Fruit fly (Drosophila melanogaster) whole organism, embryonic: ENCODE results near the gene CG2533.

Source experiments
- CG10147 ChIP-seq: fragments of 200-800 bp; sonication (Bioruptor generic); optimal IDR thresholded peaks from 2 replicates; lab custom pipeline; 2019; ENCODE audit warnings: missing biosample characterization, mild to moderate bottlenecking, missing genetic modification characterization, moderate library complexity
- CG11247 ChIP-seq: fragments of 200-800 bp; sonication (Bioruptor generic); IDR thresholded peaks from 2 replicates; pipeline ENCODE4 v1.3.6; 2022; ENCODE audit warnings: missing biosample characterization, missing genetic modification characterization
- CG12219 ChIP-seq: fragments of 200-800 bp; sonication (Bioruptor generic); optimal IDR thresholded peaks from 3 replicates; lab custom pipeline; 2018; ENCODE audit warnings: missing biosample characterization, mild to moderate bottlenecking, missing genetic modification characterization
- CG14710 ChIP-seq: fragments of 200-800 bp; sonication (Bioruptor generic); optimal IDR thresholded peaks from 3 replicates; lab custom pipeline; 2019; ENCODE audit warnings: missing biosample characterization, mild to moderate bottlenecking, missing genetic modification characterization, moderate library complexity
- CG15011 ChIP-seq: fragments of 200-800 bp; sonication (Bioruptor generic); optimal IDR thresholded peaks from 3 replicates; lab custom pipeline; 2018; ENCODE audit warnings: missing biosample characterization, mild to moderate bottlenecking, missing genetic modification characterization
- CG17829 ChIP-seq: fragments of 200-800 bp; optimal IDR thresholded peaks from 2 replicates; lab custom pipeline; 2019; ENCODE audit warnings: missing biosample characterization, mild to moderate bottlenecking, missing genetic modification characterization, moderate library complexity
- CG18764 ChIP-seq: fragments of 200-800 bp; sonication (Bioruptor generic); optimal IDR thresholded peaks from 3 replicates; lab custom pipeline; 2016; ENCODE audit warnings: missing biosample characterization, missing genetic modification characterization
- CG2116 ChIP-seq: fragments of 200-800 bp; sonication (Bioruptor generic); optimal IDR thresholded peaks from 3 replicates; lab custom pipeline; 2018; ENCODE audit warnings: missing biosample characterization, mild to moderate bottlenecking, missing genetic modification characterization
- CG6854 ChIP-seq: fragments of 200-800 bp; sonication (Bioruptor generic); optimal IDR thresholded peaks from 3 replicates; lab custom pipeline; 2017; ENCODE audit warnings: missing biosample characterization, mild to moderate bottlenecking, missing genetic modification characterization
- CG7556 ChIP-seq: fragments of 200-800 bp; sonication (Bioruptor generic); optimal IDR thresholded peaks from 2 replicates; lab custom pipeline; 2017; ENCODE audit warnings: missing biosample characterization, mild to moderate bottlenecking, missing genetic modification characterization
- CG7839 ChIP-seq: fragments of 200-800 bp; sonication (Bioruptor generic); optimal IDR thresholded peaks from 3 replicates; lab custom pipeline; 2018; ENCODE audit warnings: missing biosample characterization, mild to moderate bottlenecking, missing genetic modification characterization, moderate library complexity
- CG7928 ChIP-seq: fragments of 200-800 bp; sonication (Bioruptor generic); optimal IDR thresholded peaks from 2 replicates; lab custom pipeline; 2017; ENCODE audit warnings: missing biosample characterization, mild to moderate bottlenecking, missing genetic modification characterization
- CG8924 ChIP-seq: fragments of 200-800 bp; optimal IDR thresholded peaks from 3 replicates; lab custom pipeline; 2019; ENCODE audit warnings: missing biosample characterization, mild to moderate bottlenecking, missing genetic modification characterization, moderate library complexity
- CG9727 ChIP-seq: fragments of 200-800 bp; sonication (Bioruptor generic); optimal IDR thresholded peaks from 3 replicates; lab custom pipeline; 2017; ENCODE audit warnings: missing biosample characterization, mild to moderate bottlenecking, missing genetic modification characterization
- CG9932 ChIP-seq: fragments of 200-800 bp; sonication (Bioruptor generic); IDR thresholded peaks from 2 replicates; pipeline ENCODE4 v1.3.6; 2022; ENCODE audit warnings: missing biosample characterization, missing genetic modification characterization
- D ChIP-seq, 2 experiments: fragments of 200-800 bp in 1 of 2; fragments of >200 bp in 1 of 2; sonication (Bioruptor generic) in 1 of 2; optimal IDR thresholded peaks; 2 replicates in 1 of 2; 3 replicates in 1 of 2; lab custom pipeline; 2017; ENCODE audit warnings: mild to moderate bottlenecking in 1 of 2, missing biosample characterization in 1 of 2, missing genetic modification characterization in 1 of 2, missing genetic modification reagents in 1 of 2
- Dfd ChIP-seq, 2 experiments: fragments of >200 bp; optimal IDR thresholded peaks; 2 replicates each; lab custom pipeline; 2017; ENCODE audit warnings: missing biosample characterization in 2 of 2, missing genetic modification characterization in 2 of 2
- Dip3 ChIP-seq: fragments of 200-800 bp; sonication (Bioruptor generic); optimal IDR thresholded peaks from 3 replicates; lab custom pipeline; 2016; ENCODE audit warnings: missing biosample characterization, missing genetic modification characterization
- Ets97D ChIP-seq: fragments of 200-800 bp; sonication (Bioruptor generic); optimal IDR thresholded peaks from 3 replicates; lab custom pipeline; 2016; ENCODE audit warnings: missing biosample characterization, missing genetic modification characterization
- Fer1 ChIP-seq: fragments of 200-800 bp; sonication (Bioruptor generic); optimal IDR thresholded peaks from 2 replicates; lab custom pipeline; 2017; ENCODE audit warnings: missing biosample characterization, mild to moderate bottlenecking, missing genetic modification characterization
- H2.0 ChIP-seq: fragments of 200-800 bp; sonication (Bioruptor generic); IDR thresholded peaks from 2 replicates; pipeline ENCODE4 v1.3.6; 2022; ENCODE audit warnings: missing biosample characterization, missing genetic modification characterization
- HLH3B ChIP-seq: fragments of 200-800 bp; sonication (Bioruptor generic); IDR thresholded peaks from 2 replicates; pipeline ENCODE4 v1.3.6; 2022; ENCODE audit warnings: missing biosample characterization, missing genetic modification characterization
- HLHmδ ChIP-seq: fragments of 200-800 bp; sonication (Bioruptor generic); optimal IDR thresholded peaks from 2 replicates; lab custom pipeline; 2018; ENCODE audit warnings: missing biosample characterization, mild to moderate bottlenecking, missing genetic modification characterization, moderate library complexity
- NFAT ChIP-seq: fragments of 200-800 bp; sonication (Bioruptor generic); IDR thresholded peaks from 2 replicates; pipeline ENCODE4 v1.3.6; 2022; ENCODE audit warnings: missing biosample characterization, missing genetic modification characterization
- NK7.1 ChIP-seq: fragments of 200-800 bp; sonication (Bioruptor generic); optimal IDR thresholded peaks from 3 replicates; lab custom pipeline; 2016; ENCODE audit warnings: missing biosample characterization, missing genetic modification characterization
- Nf-YB ChIP-seq: fragments of 200-800 bp; sonication (Bioruptor generic); optimal IDR thresholded peaks from 3 replicates; lab custom pipeline; 2019; ENCODE audit warnings: missing biosample characterization, mild to moderate bottlenecking, missing genetic modification characterization, moderate library complexity
- NfI ChIP-seq: fragments of 200-800 bp; sonication (Bioruptor generic); optimal IDR thresholded peaks from 3 replicates; lab custom pipeline; 2018; ENCODE audit warnings: missing biosample characterization, mild to moderate bottlenecking, missing genetic modification characterization, moderate library complexity
- Side ChIP-seq: fragments of 200-800 bp; sonication (Bioruptor generic); optimal IDR thresholded peaks from 2 replicates; lab custom pipeline; 2016; ENCODE audit warnings: missing biosample characterization, missing genetic modification characterization
- Six4 ChIP-seq: fragments of 200-800 bp; sonication (Bioruptor generic); optimal IDR thresholded peaks from 2 replicates; lab custom pipeline; 2016; ENCODE audit warnings: missing biosample characterization, missing genetic modification characterization
- Xrp1 ChIP-seq: fragments of 200-800 bp; sonication (Bioruptor generic); IDR thresholded peaks from 2 replicates; pipeline ENCODE4 v1.3.6; 2022; ENCODE audit warnings: missing biosample characterization, missing genetic modification characterization
- bsh ChIP-seq, 2 experiments: fragments of 200-800 bp; sonication (Bioruptor generic); optimal IDR thresholded peaks; 2 replicates each; lab custom pipeline; 2017 to 2018; ENCODE audit warnings: mild to moderate bottlenecking in 2 of 2, missing biosample characterization in 2 of 2, missing genetic modification characterization in 2 of 2, moderate library complexity in 1 of 2
- dm ChIP-seq: fragments of 200-800 bp; sonication (Bioruptor generic); optimal IDR thresholded peaks from 3 replicates; lab custom pipeline; 2016; ENCODE audit warnings: missing biosample characterization, missing genetic modification characterization
- dmrt11E ChIP-seq: fragments of 200-800 bp; sonication (Bioruptor generic); optimal IDR thresholded peaks from 3 replicates; lab custom pipeline; 2018; ENCODE audit warnings: missing biosample characterization, mild to moderate bottlenecking, missing genetic modification characterization, moderate library complexity
- en ChIP-seq: fragments of 200-800 bp; sonication (Bioruptor generic); optimal IDR thresholded peaks from 2 replicates; lab custom pipeline; 2016; ENCODE audit warnings: missing biosample characterization, missing genetic modification characterization
- fd96Cb ChIP-seq: fragments of 200-800 bp; sonication (Bioruptor generic); optimal IDR thresholded peaks from 2 replicates; lab custom pipeline; 2018; ENCODE audit warnings: missing biosample characterization, mild to moderate bottlenecking, missing genetic modification characterization, moderate library complexity
- grau ChIP-seq: fragments of 200-800 bp; optimal IDR thresholded peaks from 3 replicates; lab custom pipeline; 2019; ENCODE audit warnings: missing biosample characterization, mild to moderate bottlenecking, missing genetic modification characterization, moderate library complexity
- insv ChIP-seq, 2 experiments: fragments of 200-800 bp; sonication (Bioruptor generic); optimal IDR thresholded peaks; 3 replicates each; lab custom pipeline; 2016 to 2018; ENCODE audit warnings: missing biosample characterization in 2 of 2, missing genetic modification characterization in 2 of 2
- nau ChIP-seq: fragments of 200-800 bp; sonication (Bioruptor generic); optimal IDR thresholded peaks from 3 replicates; lab custom pipeline; 2017; ENCODE audit warnings: missing biosample characterization, mild to moderate bottlenecking, missing genetic modification characterization, missing genetic modification reagents
- phol ChIP-seq: fragments of 200-800 bp; sonication (Bioruptor generic); optimal IDR thresholded peaks from 3 replicates; lab custom pipeline; 2018; ENCODE audit warnings: missing biosample characterization, mild to moderate bottlenecking, missing genetic modification characterization, moderate library complexity
- pnt ChIP-seq: fragments of 200-800 bp; sonication (Bioruptor generic); optimal IDR thresholded peaks from 3 replicates; lab custom pipeline; 2016; ENCODE audit warnings: missing biosample characterization, missing genetic modification characterization
- sob ChIP-seq: fragments of 200-800 bp; sonication (Bioruptor generic); IDR thresholded peaks from 2 replicates; pipeline ENCODE4 v1.3.6; 2022; ENCODE audit warnings: missing biosample characterization, missing genetic modification characterization
- stwl ChIP-seq: fragments of 200-800 bp; sonication (Bioruptor generic); optimal IDR thresholded peaks from 3 replicates; lab custom pipeline; 2018; ENCODE audit warnings: missing biosample characterization, mild to moderate bottlenecking, missing genetic modification characterization, moderate library complexity
- sug ChIP-seq: fragments of 200-800 bp; optimal IDR thresholded peaks from 2 replicates; lab custom pipeline; 2019; ENCODE audit warnings: missing biosample characterization, mild to moderate bottlenecking, missing genetic modification characterization, moderate library complexity
- tgo ChIP-seq: fragments of 200-800 bp; sonication (Bioruptor generic); IDR thresholded peaks from 3 replicates; pipeline ENCODE4 v1.3.6; 2022; ENCODE audit warnings: missing biosample characterization, missing genetic modification characterization
- tna ChIP-seq: fragments of 200-800 bp; sonication (Bioruptor generic); IDR thresholded peaks from 2 replicates; pipeline ENCODE4 v1.3.6; 2022; ENCODE audit warnings: missing biosample characterization, missing genetic modification characterization; ENCODE audit not compliant: partially characterized antibody
- twi ChIP-seq: fragments of 200-800 bp; optimal IDR thresholded peaks from 2 replicates; lab custom pipeline; 2019; ENCODE audit warnings: missing biosample characterization, mild to moderate bottlenecking, missing genetic modification characterization, moderate library complexity
- zen2 ChIP-seq: fragments of 200-800 bp; sonication (Bioruptor generic); IDR thresholded peaks from 3 replicates; pipeline ENCODE4 v1.3.6; 2022; ENCODE audit warnings: missing biosample characterization, missing genetic modification characterization; ENCODE audit not compliant: partially characterized antibody
- zfh1 ChIP-seq: fragments of 200-800 bp; sonication (Bioruptor generic); IDR thresholded peaks from 3 replicates; pipeline ENCODE4 v1.3.6; 2022; ENCODE audit warnings: missing biosample characterization, missing genetic modification characterization

Gene CG2533

DNA sequence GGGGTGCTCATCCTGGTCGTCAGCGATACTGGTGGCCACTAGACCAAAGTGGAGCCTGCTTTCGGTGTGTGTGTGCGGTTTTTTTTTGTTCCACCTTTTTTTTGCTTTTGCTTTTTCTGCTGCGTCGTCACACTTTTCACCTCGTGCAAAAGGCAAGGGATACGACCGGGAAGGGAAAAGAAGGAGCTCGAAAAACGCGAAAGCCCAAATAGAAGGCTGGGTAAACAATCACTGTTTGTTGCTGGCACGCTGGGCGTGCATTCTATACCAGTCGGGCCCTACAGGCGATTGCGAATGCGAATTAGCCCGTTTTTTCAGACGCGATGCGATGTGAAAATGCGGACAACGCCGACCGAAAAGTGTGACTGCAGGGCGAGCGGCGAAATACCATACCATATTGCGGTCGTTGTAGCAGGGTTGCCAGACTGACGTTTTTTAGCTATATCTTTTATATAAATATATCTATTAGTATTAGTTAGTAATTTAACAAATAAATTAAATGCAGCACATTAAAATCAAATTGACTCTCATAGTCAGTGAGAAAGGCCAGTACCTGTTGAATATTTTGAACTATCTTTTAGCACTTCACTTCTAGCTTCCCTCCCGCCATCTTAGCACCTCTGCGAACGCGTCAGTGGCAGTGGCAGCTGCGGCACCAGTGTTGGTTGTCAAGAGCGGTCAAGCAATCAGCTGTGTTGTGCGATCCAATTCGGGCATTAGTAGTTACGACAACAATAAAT is 33.9 kb downstream of the CG2533 start, which contains the start of the genes Polr2A and CG11699 (continued):
- no peak for TF ChIP-seq NFAT
- no peak for TF ChIP-seq CG7839 (tag; lab: Kevin White, UChicago)
- no peak for TF ChIP-seq D (optimal IDR thresholded peaks at IDR 0.05; lab: Kevin White, UChicago)
- TF ChIP-seq D (GFP tag; optimal IDR thresholded peaks at IDR 0.05; lab: Kevin White, UChicago), result peak; percentile 18
- TF ChIP-seq CG18764, result no peak
- TF ChIP-seq zen2 (GFP tag; lab: Robert Waterston, UW), result no peak
- peak; percentile 40 for TF ChIP-seq Dip3 (GFP tag; lab: Kevin White, UChicago)
- TF ChIP-seq CG8924 (tag; lab: Kevin White, UChicago), result peak; percentile 31
- TF ChIP-seq insv (GFP tag; optimal IDR thresholded peaks at IDR 0.05; lab: Kevin White, UChicago), result peak in 1 of 2 experiments; percentile 53
- peak; percentile 50 for TF ChIP-seq dmrt11E
- 0 out of 2 replicates have a peak, but pooled peaks have one; percentile 26 for TF ChIP-seq Xrp1 (GFP tag; lab: Robert Waterston, UW)
- no peak for TF ChIP-seq pnt
- peak; percentile 47 for TF ChIP-seq Fer1 (GFP tag; lab: Kevin White, UChicago)
- no peak for TF ChIP-seq Dfd (GFP tag; optimal IDR thresholded peaks at IDR 0.05; lab: Kevin White, UChicago)
- peak; percentile 54 for TF ChIP-seq CG9727 (GFP tag; lab: Kevin White, UChicago)
- TF ChIP-seq tna, result peak; percentile 23; the same call in 1 of the 2 replicates
- peak; percentile 58 for TF ChIP-seq grau (tag; lab: Kevin White, UChicago)
- TF ChIP-seq en (GFP tag; lab: Kevin White, UChicago), result no peak
- no peak for TF ChIP-seq Side (GFP tag; lab: Kevin White, UChicago)
- peak; percentile 57 for TF ChIP-seq sob (GFP tag; lab: Robert Waterston, UW)
- TF ChIP-seq bsh (GFP tag; optimal IDR thresholded peaks at IDR 0.05; lab: Kevin White, UChicago), result peak; percentile 6 to 57
- no peak for TF ChIP-seq CG6854 (GFP tag; lab: Kevin White, UChicago)
- no peak for TF ChIP-seq CG12219
- TF ChIP-seq NK7.1 (GFP tag; lab: Kevin White, UChicago), result no peak
- TF ChIP-seq nau (GFP tag; lab: Kevin White, UChicago), result no peak
- TF ChIP-seq HLH3B (GFP tag; lab: Robert Waterston, UW), result no peak
- peak; percentile 59 for TF ChIP-seq CG9932 (GFP tag; lab: Robert Waterston, UW)
- TF ChIP-seq stwl (tag; lab: Kevin White, UChicago), result peak; percentile 44
- TF ChIP-seq fd96Cb, result no peak
- TF ChIP-seq sug, result peak; percentile 75
- no peak for TF ChIP-seq CG11247 (GFP tag; lab: Robert Waterston, UW)
- TF ChIP-seq CG14710 (tag; lab: Kevin White, UChicago), result peak; percentile 73
- peak; percentile 32 for TF ChIP-seq NfI (GFP tag; lab: Kevin White, UChicago)
- peak; percentile 39 for TF ChIP-seq CG7556 (GFP tag; lab: Kevin White, UChicago)
- TF ChIP-seq CG7928 (GFP tag; lab: Kevin White, UChicago), result no peak
- TF ChIP-seq CG15011 (GFP tag; lab: Kevin White, UChicago), result no peak
- 0 out of 3 replicates have a peak, but pooled peaks have one; percentile 32 for TF ChIP-seq zfh1 (GFP tag; lab: Robert Waterston, UW)
- peak; percentile 18 for TF ChIP-seq dm (GFP tag; lab: Kevin White, UChicago)
- TF ChIP-seq Ets97D (GFP tag; lab: Kevin White, UChicago), result no peak
- TF ChIP-seq CG17829 (tag; lab: Kevin White, UChicago), result peak; percentile 60
- TF ChIP-seq CG2116 (GFP tag; lab: Kevin White, UChicago), result peak; percentile 54
- TF ChIP-seq CG10147, result peak; percentile 54
- TF ChIP-seq Six4 (GFP tag; lab: Kevin White, UChicago), result peak; percentile 12
- TF ChIP-seq twi, result peak; percentile 48
- TF ChIP-seq tgo, result peak; percentile 41; the same call in 1 of the 3 replicates
- peak; percentile 5 for TF ChIP-seq Nf-YB (GFP tag; lab: Kevin White, UChicago)
- TF ChIP-seq H2.0 (GFP tag; lab: Robert Waterston, UW), result no peak
- TF ChIP-seq phol (tag; lab: Kevin White, UChicago), result peak; percentile 76
- TF ChIP-seq HLHmδ, result no peak
